Fruit fly (Drosophila melanogaster): ENCODE data around the gene CG13373.

Gene CG13373

dm6 chrX:523179-523851 is 46.5 kb downstream of the CG13373 start, which contains the start of gene elav:
Gene elav, minus strand, starts transcription at chrX:523226.
- TF ChIP-seq CG8478 (optimal IDR thresholded peaks at IDR 0.05) (no peak), pan (optimal IDR thresholded peaks at IDR 0.05) (no peak), usp (GFP tag; optimal IDR thresholded peaks at IDR 0.05) (no peak), Dll (optimal IDR thresholded peaks at IDR 0.05) (peak; percentile 67), EcR (GFP tag; optimal IDR thresholded peaks at IDR 0.05) (no peak)

dm6 chrX:524331-524730 is 47.5 kb downstream of the CG13373 start:
- TF ChIP-seq pan (optimal IDR thresholded peaks at IDR 0.05) = no peak
- no peak for TF ChIP-seq Dll (optimal IDR thresholded peaks at IDR 0.05)
- TF ChIP-seq EcR (GFP tag; optimal IDR thresholded peaks at IDR 0.05) = no peak
- no peak for TF ChIP-seq psq (optimal IDR thresholded peaks at IDR 0.05)
- TF ChIP-seq CG8478 (optimal IDR thresholded peaks at IDR 0.05) = no peak
- TF ChIP-seq usp (GFP tag; optimal IDR thresholded peaks at IDR 0.05) = no peak

- TF ChIP-seq psq (optimal IDR thresholded peaks at IDR 0.05) = no peak
- TF ChIP-seq pan (optimal IDR thresholded peaks at IDR 0.05) = no peak
- TF ChIP-seq EcR (GFP tag; optimal IDR thresholded peaks at IDR 0.05) = no peak
- no peak for TF ChIP-seq CG8478 (optimal IDR thresholded peaks at IDR 0.05)
- TF ChIP-seq Dll (optimal IDR thresholded peaks at IDR 0.05) = no peak
- no peak for TF ChIP-seq usp (GFP tag; optimal IDR thresholded peaks at IDR 0.05)
Observed at dm6 chrX:525610-526009, 48.8 kb downstream of the CG13373 start.

dm6 chrX:526479-527071 is 49.8 kb downstream of the CG13373 start:
- no peak for TF ChIP-seq CG8478 (optimal IDR thresholded peaks at IDR 0.05)
- TF ChIP-seq Dll (optimal IDR thresholded peaks at IDR 0.05) = no peak
- no peak for TF ChIP-seq EcR (GFP tag; optimal IDR thresholded peaks at IDR 0.05)
- no peak for TF ChIP-seq usp (GFP tag; optimal IDR thresholded peaks at IDR 0.05)
- TF ChIP-seq pan (optimal IDR thresholded peaks at IDR 0.05) = no peak
- no peak for TF ChIP-seq psq (optimal IDR thresholded peaks at IDR 0.05)

All from whole organism.